Worm (Caenorhabditis elegans) whole organism, early embryonic: ENCODE data around the gene sec-31.
"Not testable (repeated sequence)": the region's sequence is repeated elsewhere in the genome, so short reads cannot be mapped to it uniquely, and the experiment has no call there.

Source experiments
- B0310.2 ChIP-seq: sonication (generic microtip); optimal IDR thresholded peaks from 2 replicates; lab custom pipeline; 2016; ENCODE audit warnings: mild to moderate bottlenecking, missing genetic modification characterization, missing compliant biosample characterization
- F13C5.2 ChIP-seq: sonication (generic microtip); optimal IDR thresholded peaks from 2 replicates; lab custom pipeline; 2017; ENCODE audit warnings: mild to moderate bottlenecking, missing genetic modification characterization, inconsistent platforms, missing compliant biosample characterization
- aly-1 ChIP-seq: sonication (generic microtip); optimal IDR thresholded peaks from 2 replicates; lab custom pipeline; 2016; ENCODE audit warnings: missing genetic modification characterization, missing compliant biosample characterization
- ama-1 ChIP-seq: fragments of 150-350 bp; optimal IDR thresholded peaks from 2 replicates; lab custom pipeline; 2014
- ceh-13 ChIP-seq: fragments of 200-800 bp; sonication (Bioruptor generic); optimal IDR thresholded peaks from 2 replicates; lab custom pipeline; 2018; ENCODE audit warnings: mild to moderate bottlenecking, missing genetic modification characterization, missing compliant biosample characterization
- ceh-36 ChIP-seq: sonication (generic microtip); optimal IDR thresholded peaks from 2 replicates; lab custom pipeline; 2016; ENCODE audit warnings: missing genetic modification characterization, inconsistent platforms, missing compliant biosample characterization
- ets-7 ChIP-seq: sonication (generic microtip); optimal IDR thresholded peaks from 2 replicates; lab custom pipeline; 2016; ENCODE audit warnings: missing genotype, missing genetic modification characterization, missing compliant biosample characterization
- flt-1 ChIP-seq: fragments of 200-800 bp; sonication (Bioruptor generic); IDR thresholded peaks from 2 replicates; pipeline ENCODE4 v1.3.6; 2022; ENCODE audit warnings: missing genetic modification characterization, missing compliant biosample characterization
- hmbx-1 ChIP-seq: sonication (generic microtip); optimal IDR thresholded peaks from 2 replicates; lab custom pipeline; 2016; ENCODE audit warnings: mild to moderate bottlenecking, missing genetic modification characterization, missing compliant biosample characterization
- hmg-4 ChIP-seq: fragments of 200-800 bp; sonication (Bioruptor generic); optimal IDR thresholded peaks from 2 replicates; lab custom pipeline; 2018; ENCODE audit warnings: mild to moderate bottlenecking, missing genetic modification characterization, missing compliant biosample characterization
- hnd-1 ChIP-seq: sonication (generic microtip); optimal IDR thresholded peaks from 2 replicates; lab custom pipeline; 2016; ENCODE audit warnings: missing genetic modification characterization, missing compliant biosample characterization
- pes-1 ChIP-seq: fragments of 200-800 bp; sonication (Bioruptor generic); IDR thresholded peaks from 2 replicates; pipeline ENCODE4 v1.3.6; 2022; ENCODE audit warnings: missing genetic modification reagents, missing genetic modification characterization, missing compliant biosample characterization
- scrt-1 ChIP-seq: fragments of 200-800 bp; sonication (Bioruptor generic); IDR thresholded peaks from 2 replicates; pipeline ENCODE4 v1.3.6; 2022; ENCODE audit warnings: missing genetic modification characterization, missing compliant biosample characterization
- sea-1 ChIP-seq: fragments of 200-800 bp; sonication (Bioruptor generic); conservative IDR thresholded peaks from 2 replicates; pipeline ENCODE4 v1.3.6; 2022; ENCODE audit warnings: missing genetic modification characterization, missing compliant biosample characterization
- tbx-11 ChIP-seq: fragments of 200-800 bp; sonication (Bioruptor generic); IDR thresholded peaks from 2 replicates; pipeline ENCODE4 v1.3.6; 2022; ENCODE audit warnings: missing genetic modification characterization, missing compliant biosample characterization
- tbx-37 ChIP-seq: fragments of 200-800 bp; sonication (Bioruptor generic); conservative IDR thresholded peaks from 2 replicates; pipeline ENCODE4 v1.3.6; 2022; ENCODE audit warnings: missing genetic modification reagents, missing genetic modification characterization, missing compliant biosample characterization
- tra-4 ChIP-seq: sonication (generic microtip); optimal IDR thresholded peaks from 2 replicates; lab custom pipeline; 2017; ENCODE audit warnings: missing genetic modification characterization, missing compliant biosample characterization

sec-31 gene

DNA sequence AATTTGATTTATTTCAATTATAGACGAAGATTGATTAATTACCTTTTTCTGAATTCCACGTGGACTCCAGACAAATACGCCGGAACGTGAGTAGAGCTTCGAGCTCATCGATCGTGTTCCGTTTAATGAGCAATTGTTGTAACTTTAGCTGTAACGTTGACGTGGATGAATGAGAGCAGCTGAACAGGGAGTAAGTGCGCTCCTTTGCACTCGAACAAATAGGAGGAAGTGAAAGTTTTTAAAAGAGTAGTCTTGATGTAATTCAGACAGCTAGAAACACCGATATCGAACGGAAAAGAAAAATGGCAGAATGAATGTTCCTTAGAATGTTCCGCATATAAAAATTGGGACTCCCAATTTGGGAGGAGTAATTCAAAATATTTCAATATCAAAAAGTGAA, at the start of gene sec-31:
TSS of gene sec-31 (minus strand) at position 148 of the 400 bp plus-strand sequence.
- no peak for TF ChIP-seq pes-1
- no peak for TF ChIP-seq B0310.2 (tag; lab: Kevin White, UChicago)
- TF ChIP-seq tra-4: no peak
- no peak for TF ChIP-seq hmg-4 (GFP tag; lab: Kevin White, UChicago)
- TF ChIP-seq scrt-1 (GFP tag; lab: Robert Waterston, UW): no peak
- TF ChIP-seq ets-7 (tag; lab: Kevin White, UChicago): no peak
- TF ChIP-seq tbx-37 (GFP tag; lab: Robert Waterston, UW): no peak
- no peak for TF ChIP-seq ama-1 (lab: Kevin White, UChicago)
- no peak for TF ChIP-seq flt-1 (GFP tag; lab: Robert Waterston, UW)
- TF ChIP-seq sea-1 (GFP tag; lab: Robert Waterston, UW): no peak
- TF ChIP-seq aly-1 (tag; lab: Kevin White, UChicago): no peak
- TF ChIP-seq hmbx-1 (tag; lab: Kevin White, UChicago): no peak

DNA sequence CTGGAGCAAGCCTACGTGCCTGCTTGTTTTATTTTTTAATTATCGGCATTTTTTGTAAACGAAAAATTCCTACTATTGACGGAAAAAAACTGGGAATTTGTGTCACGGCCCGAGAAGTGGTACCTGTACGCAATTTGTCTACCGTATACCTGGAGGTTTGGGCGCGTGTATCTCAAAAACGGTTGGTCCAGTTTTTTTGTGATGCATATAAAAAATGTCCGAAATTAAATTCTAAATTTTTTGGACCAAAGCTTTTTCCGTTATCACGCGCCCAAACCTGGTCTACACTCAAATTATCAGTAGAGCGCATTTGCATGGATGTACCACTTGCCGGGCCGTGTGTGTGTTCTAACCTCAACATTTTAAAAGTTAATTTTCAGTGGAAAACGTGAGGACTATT, 45.1 kb upstream of the sec-31 start, which contains the start of gene F22B3.5:
TSS of gene F22B3.5 (minus strand) at position 101 of the 400 bp plus-strand sequence.
- not testable (repeated sequence) for TF ChIP-seq ama-1 (lab: Kevin White, UChicago); tra-4; ceh-13 (GFP tag; lab: Kevin White, UChicago)

DNA sequence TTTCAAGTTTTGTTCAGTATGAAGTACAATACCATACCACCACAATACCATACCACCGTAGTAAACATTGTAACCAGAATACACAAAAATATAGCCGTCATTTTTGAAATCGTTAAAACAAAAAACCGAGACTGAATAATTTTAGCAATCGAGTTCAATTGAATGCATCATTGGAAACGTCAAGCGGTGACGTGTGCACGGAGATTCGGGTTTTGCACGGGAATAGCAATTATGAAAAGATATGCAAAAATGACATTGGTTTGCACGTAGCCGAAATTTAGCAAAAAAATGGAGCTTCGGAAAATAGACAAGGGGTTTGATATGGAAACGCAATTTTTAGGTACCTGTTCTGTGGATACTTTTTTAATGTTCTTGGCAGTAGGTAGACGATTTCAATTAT, 43.3 kb upstream of the sec-31 start, which contains the start of gene F22B3.10:
TSS of gene F22B3.10 (minus strand) at position 101 of the 400 bp plus-strand sequence.
- TF ChIP-seq ets-7 (tag; lab: Kevin White, UChicago): no peak
- no peak for TF ChIP-seq tra-4
- TF ChIP-seq hnd-1 (tag; lab: Kevin White, UChicago): no peak
- no peak for TF ChIP-seq flt-1 (GFP tag; lab: Robert Waterston, UW)
- TF ChIP-seq B0310.2 (tag; lab: Kevin White, UChicago): no peak
- TF ChIP-seq sea-1 (GFP tag; lab: Robert Waterston, UW): no peak
- TF ChIP-seq F13C5.2: no peak
- TF ChIP-seq tbx-37 (GFP tag; lab: Robert Waterston, UW): no peak
- no peak for TF ChIP-seq tbx-11 (GFP tag; lab: Robert Waterston, UW)
- TF ChIP-seq pes-1: no peak
- no peak for TF ChIP-seq aly-1 (tag; lab: Kevin White, UChicago)
- TF ChIP-seq ceh-36: no peak
- TF ChIP-seq hmg-4 (GFP tag; lab: Kevin White, UChicago): no peak
- TF ChIP-seq ceh-13 (GFP tag; lab: Kevin White, UChicago): no peak
- no peak for TF ChIP-seq scrt-1 (GFP tag; lab: Robert Waterston, UW)
- TF ChIP-seq hmbx-1 (tag; lab: Kevin White, UChicago): no peak

DNA sequence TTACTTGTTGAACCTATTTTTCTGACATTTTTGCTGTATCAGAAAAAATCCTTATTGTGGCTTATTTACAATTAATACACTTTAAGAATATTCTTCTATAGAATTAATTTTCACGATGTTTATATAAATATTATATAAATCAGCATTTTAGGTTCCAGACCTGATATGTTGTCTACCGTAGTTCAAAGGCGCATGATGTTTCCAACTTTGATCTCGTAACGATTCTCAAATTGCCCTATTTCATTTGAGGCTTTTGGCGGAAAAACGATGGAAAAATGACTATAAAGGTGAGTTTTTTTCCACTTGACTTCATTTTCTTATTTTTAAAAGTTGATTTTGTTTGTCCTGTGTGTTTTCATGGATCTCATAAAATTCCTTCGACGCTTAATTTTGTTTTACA, 38.5 kb upstream of the sec-31 start, which contains the start of gene gfat-2:
TSS of gene gfat-2 (plus strand) at position 145 of the 400 bp plus-strand sequence.
- no peak for TF ChIP-seq tbx-11 (GFP tag; lab: Robert Waterston, UW)
- no peak for TF ChIP-seq hnd-1 (tag; lab: Kevin White, UChicago)
- no peak for TF ChIP-seq tra-4
- no peak for TF ChIP-seq tbx-37 (GFP tag; lab: Robert Waterston, UW)
- TF ChIP-seq hmg-4 (GFP tag; lab: Kevin White, UChicago): no peak
- no peak for TF ChIP-seq ceh-13 (GFP tag; lab: Kevin White, UChicago)
- TF ChIP-seq ceh-36: no peak
- TF ChIP-seq sea-1 (GFP tag; lab: Robert Waterston, UW): no peak
- TF ChIP-seq B0310.2 (tag; lab: Kevin White, UChicago): no peak
- TF ChIP-seq F13C5.2: no peak
- TF ChIP-seq hmbx-1 (tag; lab: Kevin White, UChicago): no peak
- no peak for TF ChIP-seq pes-1

DNA sequence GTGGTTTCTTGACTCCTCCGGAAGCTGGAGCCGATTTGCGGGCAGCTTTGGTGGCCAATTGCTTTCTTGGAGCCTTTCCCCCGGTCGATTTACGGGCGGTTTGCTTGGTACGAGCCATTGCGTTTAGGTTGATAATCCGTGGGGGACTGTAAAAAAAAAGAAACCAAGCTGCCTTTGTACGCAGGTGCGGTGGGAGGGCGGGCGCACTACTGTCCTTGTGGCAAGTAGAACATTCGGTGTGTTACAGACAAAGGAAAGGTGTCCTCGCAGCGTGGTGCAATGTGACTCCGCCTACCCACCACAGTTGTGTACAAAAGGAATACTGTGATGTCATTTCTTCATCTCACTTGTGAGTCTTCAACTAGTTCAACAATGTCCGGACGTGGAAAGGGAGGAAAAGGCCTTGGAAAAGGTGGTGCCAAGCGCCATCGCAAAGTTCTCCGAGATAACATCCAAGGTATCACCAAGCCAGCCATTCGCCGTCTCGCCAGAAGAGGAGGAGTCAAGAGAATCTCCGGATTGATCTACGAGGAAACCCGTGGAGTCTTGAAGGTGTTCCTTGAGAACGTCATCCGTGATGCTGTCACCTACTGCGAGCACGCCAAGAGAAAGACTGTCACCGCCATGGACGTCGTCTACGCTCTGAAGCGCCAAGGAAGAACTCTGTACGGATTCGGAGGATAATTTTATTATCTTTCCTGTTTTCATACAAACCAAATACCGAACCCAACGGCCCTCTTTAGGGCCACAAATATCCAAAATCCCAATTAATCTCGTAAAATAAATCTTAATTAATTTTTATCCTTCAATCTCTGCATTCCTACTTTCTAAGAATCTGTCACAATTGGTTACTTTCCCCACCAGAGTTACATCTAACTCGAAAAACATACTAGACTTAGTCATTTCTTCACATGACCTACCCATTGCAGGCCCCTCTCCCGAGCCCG, 35.4 kb upstream of the sec-31 start, which contains the start of the genes his-63 and his-64:
TSS of gene his-63 (minus strand) at position 118 of the 947 bp plus-strand sequence.
TSS of gene his-64 (plus strand) at position 373 of the 947 bp plus-strand sequence.
- TF ChIP-seq ama-1 (lab: Kevin White, UChicago): peak; percentile 92
- peak; percentile 83 for TF ChIP-seq aly-1 (tag; lab: Kevin White, UChicago)
- peak; percentile 47; the same call in 1 of the 2 replicates for TF ChIP-seq tbx-37 (GFP tag; lab: Robert Waterston, UW)
- TF ChIP-seq tra-4: peak; percentile 17
- TF ChIP-seq flt-1 (GFP tag; lab: Robert Waterston, UW): peak; percentile 56; the same call in 1 of the 2 replicates
- 0 out of 2 replicates have a peak, but pooled peaks have one; percentile 51 for TF ChIP-seq scrt-1 (GFP tag; lab: Robert Waterston, UW)
- TF ChIP-seq tbx-11 (GFP tag; lab: Robert Waterston, UW): peak; percentile 54
- TF ChIP-seq pes-1: peak; percentile 69
- peak; percentile 6; the same call in 1 of the 2 replicates for TF ChIP-seq sea-1 (GFP tag; lab: Robert Waterston, UW)
- TF ChIP-seq ceh-36: peak; percentile 57

DNA sequence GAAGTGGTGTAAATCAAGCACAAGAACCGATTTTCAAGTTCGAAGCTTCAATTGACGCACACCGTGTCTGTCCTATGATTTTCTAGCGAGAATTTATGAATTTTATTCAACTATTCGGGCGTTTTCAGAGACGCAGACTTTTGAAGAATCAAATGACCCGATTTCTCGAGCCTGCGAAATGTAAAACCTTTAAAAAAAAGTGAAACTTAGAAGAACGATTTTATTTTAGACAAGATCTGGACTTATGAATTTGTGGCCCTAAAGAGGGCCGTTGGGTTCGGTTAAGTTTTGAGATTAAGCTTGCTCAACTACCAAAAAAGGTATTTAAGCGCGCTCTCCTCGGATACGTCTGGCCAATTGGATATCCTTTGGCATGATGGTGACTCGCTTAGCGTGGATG, 34.5 kb upstream of the sec-31 start:
- TF ChIP-seq ama-1 (lab: Kevin White, UChicago) (peak; percentile 83), aly-1 (tag; lab: Kevin White, UChicago) (peak; percentile 81)

DNA sequence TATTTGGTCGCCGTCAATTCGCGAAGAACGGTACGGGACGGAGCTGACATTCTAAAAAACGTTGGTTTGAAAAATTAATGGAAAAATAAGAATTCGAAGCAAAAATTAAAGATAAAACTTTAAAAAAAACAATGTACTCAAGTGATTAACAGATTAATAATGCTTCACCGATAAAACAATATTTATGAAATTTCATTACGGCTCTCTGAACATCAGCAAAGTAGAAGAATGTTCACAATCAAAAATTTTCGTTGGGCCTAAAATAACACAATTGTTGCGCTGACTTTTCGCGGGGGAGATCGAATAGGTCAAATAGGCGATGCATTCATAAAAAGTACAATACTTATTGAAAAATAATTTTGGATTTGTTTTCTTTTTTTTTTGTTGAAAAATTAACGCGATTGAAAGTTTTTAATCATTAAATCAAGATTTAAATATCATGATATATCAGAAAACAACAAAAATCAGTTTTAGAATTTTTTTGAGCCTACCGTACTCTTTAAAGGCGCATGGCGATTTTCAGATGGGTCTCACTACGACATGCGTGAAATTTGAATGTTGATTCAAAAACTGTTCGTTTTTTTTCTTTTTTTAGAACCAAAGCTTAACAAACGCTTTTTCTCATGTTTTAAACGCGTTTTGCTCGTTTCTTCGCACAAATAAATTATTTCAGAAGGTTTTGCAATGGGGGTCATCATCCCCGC, 31.8 kb upstream of the sec-31 start, which contains the start of the genes memi-3 and cyp-31A2:
TSS of gene memi-3 (minus strand) at position 51 of the 704 bp plus-strand sequence.
TSS of gene cyp-31A2 (plus strand) at position 674 of the 704 bp plus-strand sequence.
- TF ChIP-seq hmbx-1 (tag; lab: Kevin White, UChicago) (no peak), hmg-4 (GFP tag; lab: Kevin White, UChicago) (no peak), ets-7 (tag; lab: Kevin White, UChicago) (no peak), ama-1 (lab: Kevin White, UChicago) (no peak), scrt-1 (GFP tag; lab: Robert Waterston, UW) (no peak), pes-1 (no peak), tra-4 (no peak), flt-1 (GFP tag; lab: Robert Waterston, UW) (no peak), sea-1 (GFP tag; lab: Robert Waterston, UW) (no peak), aly-1 (tag; lab: Kevin White, UChicago) (no peak), tbx-37 (GFP tag; lab: Robert Waterston, UW) (no peak), ceh-13 (GFP tag; lab: Kevin White, UChicago) (no peak), F13C5.2 (no peak)
